Fruit fly (Drosophila melanogaster): ENCODE data around the gene Tb.

Tb gene

dm6 chr3R:26654594-26654993, 1.6 kb upstream of the Tb start (continued):
- TF ChIP-seq Dip2 (GFP tag; IDR thresholded peaks at IDR 0.05) (no peak), mld (GFP tag; IDR thresholded peaks at IDR 0.05; ENCODE audit: partially characterized antibody) (no peak), grn (GFP tag; optimal IDR thresholded peaks at IDR 0.05) (no peak), YL-1 (GFP tag; optimal IDR thresholded peaks at IDR 0.05) (no peak), CG7839 (tag; optimal IDR thresholded peaks at IDR 0.05) (peak; percentile 55), chn (GFP tag; optimal IDR thresholded peaks at IDR 0.05) (peak; percentile 11), Pdp1 (GFP tag; optimal IDR thresholded peaks at IDR 0.05) (peak in 1 of 2 experiments; percentile 39), CG12659 (GFP tag; optimal IDR thresholded peaks at IDR 0.05) (peak; percentile 29), PHDP (tag; optimal IDR thresholded peaks at IDR 0.05) (peak; percentile 59), schlank (tag; optimal IDR thresholded peaks at IDR 0.05) (no peak), CG32532 (GFP tag; IDR thresholded peaks at IDR 0.05) (peak; percentile 70; the same call in 1 of the 2 replicates), CG2116 (GFP tag; optimal IDR thresholded peaks at IDR 0.05) (no peak), CG9932 (GFP tag; IDR thresholded peaks at IDR 0.05) (peak; percentile 52), caup (GFP tag; optimal IDR thresholded peaks at IDR 0.05; ENCODE audit: severe bottlenecking) (peak; percentile 55), so (GFP tag; IDR thresholded peaks at IDR 0.05) (0 out of 3 replicates have a peak, but pooled peaks have one; percentile 54), CG15073 (GFP tag; optimal IDR thresholded peaks at IDR 0.05) (no peak), zen2 (GFP tag; IDR thresholded peaks at IDR 0.05; ENCODE audit: partially characterized antibody) (no peak), vfl (GFP tag; optimal IDR thresholded peaks at IDR 0.05) (peak; percentile 26), sim (GFP tag; IDR thresholded peaks at IDR 0.05) (0 out of 2 replicates have a peak, but pooled peaks have one; percentile 14), crp (GFP tag; optimal IDR thresholded peaks at IDR 0.05) (no peak), exex (tag; optimal IDR thresholded peaks at IDR 0.05) (no peak), dmrt99B (tag; optimal IDR thresholded peaks at IDR 0.05) (peak; percentile 79), cato (GFP tag; optimal IDR thresholded peaks at IDR 0.05; ENCODE audit: borderline replicate concordance) (no peak), CG3838 (GFP tag; optimal IDR thresholded peaks at IDR 0.05) (no peak), bigmax (GFP tag; optimal IDR thresholded peaks at IDR 0.05) (no peak), gem (tag; optimal IDR thresholded peaks at IDR 0.05) (peak; percentile 74), Bgb (GFP tag; IDR thresholded peaks at IDR 0.05; ENCODE audit: partially characterized antibody) (no peak), pfk (GFP tag; optimal IDR thresholded peaks at IDR 0.05) (no peak), gcm2 (GFP tag; optimal IDR thresholded peaks at IDR 0.05) (no peak), Sin3A (optimal IDR thresholded peaks at IDR 0.05) (no peak), ERR (GFP tag; optimal IDR thresholded peaks at IDR 0.05) (no peak), HLH54F (GFP tag; optimal IDR thresholded peaks at IDR 0.05) (peak; percentile 44), CkIIα-i1 (GFP tag; IDR thresholded peaks at IDR 0.05) (0 out of 2 replicates have a peak, but pooled peaks have one; percentile 46), gsb (GFP tag; IDR thresholded peaks at IDR 0.05) (0 out of 2 replicates have a peak, but pooled peaks have one; percentile 17), Bteb2 (GFP tag; optimal IDR thresholded peaks at IDR 0.05) (peak; percentile 4), trem (tag; optimal IDR thresholded peaks at IDR 0.05) (no peak), CG15011 (GFP tag; optimal IDR thresholded peaks at IDR 0.05) (no peak), trh (GFP tag; optimal IDR thresholded peaks at IDR 0.05) (no peak), Dref (GFP tag; IDR thresholded peaks at IDR 0.05) (no peak), emc (GFP tag; optimal IDR thresholded peaks at IDR 0.05) (no peak), Kr (GFP tag; optimal IDR thresholded peaks at IDR 0.05) (no peak), kah (GFP tag; optimal IDR thresholded peaks at IDR 0.05) (no peak), TFAM (GFP tag; optimal IDR thresholded peaks at IDR 0.05) (no peak), cg (GFP tag; optimal IDR thresholded peaks at IDR 0.05) (no peak), CG10366 (GFP tag; IDR thresholded peaks at IDR 0.05) (peak; percentile 56), CG1529 (GFP tag; optimal IDR thresholded peaks at IDR 0.05) (no peak), Vsx1 (GFP tag; optimal IDR thresholded peaks at IDR 0.05) (peak; percentile 60), CG3065 (GFP tag; optimal IDR thresholded peaks at IDR 0.05) (no peak), Sox102F (GFP tag; optimal IDR thresholded peaks at IDR 0.05) (peak; percentile 61), bowl (GFP tag; IDR thresholded peaks at IDR 0.05) (no peak), mirr (GFP tag; optimal IDR thresholded peaks at IDR 0.05) (no peak)

Measured in whole organism, embryonic.